Fruit fly (Drosophila melanogaster) whole organism, embryonic: ENCODE measurements around the gene CG1246.

Experiments used
- Asciz ChIP-seq: fragments of 200-800 bp; sonication (Bioruptor generic); optimal IDR thresholded peaks from 2 replicates; lab custom pipeline; 2017; ENCODE audit warnings: missing biosample characterization, mild to moderate bottlenecking, missing genetic modification characterization, missing genetic modification reagents
- CG11696 ChIP-seq: fragments of 200-800 bp; sonication (Bioruptor generic); IDR thresholded peaks from 2 replicates; pipeline ENCODE4 v1.3.6; 2022; ENCODE audit warnings: missing biosample characterization, missing genetic modification characterization
- CG12104 ChIP-seq: fragments of 200-800 bp; sonication (Bioruptor generic); optimal IDR thresholded peaks from 3 replicates; lab custom pipeline; 2016; ENCODE audit warnings: missing biosample characterization, missing genetic modification characterization
- CG12155 ChIP-seq: fragments of 200-800 bp; sonication (Bioruptor generic); optimal IDR thresholded peaks from 3 replicates; lab custom pipeline; 2016; ENCODE audit warnings: missing biosample characterization, missing genetic modification characterization
- CG12942 ChIP-seq: fragments of 200-800 bp; sonication (Bioruptor generic); optimal IDR thresholded peaks from 3 replicates; lab custom pipeline; 2016; ENCODE audit warnings: missing biosample characterization, missing genetic modification characterization
- CG14441 ChIP-seq: fragments of 200-800 bp; sonication (Bioruptor generic); IDR thresholded peaks from 2 replicates; pipeline ENCODE4 v1.3.6; 2022; ENCODE audit warnings: missing biosample characterization, missing genetic modification characterization
- CG14710 ChIP-seq: fragments of 200-800 bp; sonication (Bioruptor generic); optimal IDR thresholded peaks from 3 replicates; lab custom pipeline; 2019; ENCODE audit warnings: missing biosample characterization, mild to moderate bottlenecking, missing genetic modification characterization, moderate library complexity
- CG15073 ChIP-seq: fragments of 200-800 bp; sonication (Bioruptor generic); optimal IDR thresholded peaks from 2 replicates; lab custom pipeline; 2016; ENCODE audit warnings: missing biosample characterization, missing genetic modification characterization
- CG1647 ChIP-seq: fragments of 200-800 bp; sonication (Bioruptor generic); optimal IDR thresholded peaks from 3 replicates; lab custom pipeline; 2016; ENCODE audit warnings: missing biosample characterization, missing genetic modification characterization
- CG17385 ChIP-seq: fragments of 200-800 bp; sonication (Bioruptor generic); optimal IDR thresholded peaks from 3 replicates; lab custom pipeline; 2018; ENCODE audit warnings: missing biosample characterization, mild to moderate bottlenecking, missing genetic modification characterization
- CG17802 ChIP-seq: fragments of 200-800 bp; sonication (Bioruptor generic); optimal IDR thresholded peaks from 2 replicates; lab custom pipeline; 2018; ENCODE audit warnings: missing biosample characterization, mild to moderate bottlenecking, missing genetic modification characterization, moderate library complexity
- CG18011 ChIP-seq: fragments of 200-800 bp; sonication (Bioruptor generic); optimal IDR thresholded peaks from 2 replicates; lab custom pipeline; 2017; ENCODE audit warnings: missing biosample characterization, missing genetic modification characterization, mild to moderate bottlenecking, moderate library complexity, missing genotype
- CG18619 ChIP-seq: fragments of 200-800 bp; sonication (Bioruptor generic); optimal IDR thresholded peaks from 3 replicates; lab custom pipeline; 2017; ENCODE audit warnings: missing biosample characterization, mild to moderate bottlenecking, missing genetic modification characterization
- CG2712 ChIP-seq: fragments of 200-800 bp; optimal IDR thresholded peaks from 3 replicates; lab custom pipeline; 2019; ENCODE audit warnings: missing biosample characterization, mild to moderate bottlenecking, missing genetic modification characterization, moderate library complexity
- CG31388 ChIP-seq: fragments of 200-800 bp; sonication (Bioruptor generic); optimal IDR thresholded peaks from 2 replicates; lab custom pipeline; 2016; ENCODE audit warnings: missing biosample characterization, missing genetic modification characterization
- CG32772 ChIP-seq: fragments of 200-800 bp; sonication (Bioruptor generic); IDR thresholded peaks from 2 replicates; pipeline ENCODE4 v1.3.6; 2022; ENCODE audit warnings: missing biosample characterization, missing genetic modification characterization
- CG3726 ChIP-seq: fragments of 200-800 bp; sonication (Bioruptor generic); IDR thresholded peaks from 3 replicates; pipeline ENCODE4, ENCODE4 v1.3.6; 2022; ENCODE audit warnings: missing biosample characterization, missing genetic modification characterization
- CG3995 ChIP-seq: fragments of 200-800 bp; sonication (Bioruptor generic); optimal IDR thresholded peaks from 3 replicates; lab custom pipeline; 2016; ENCODE audit warnings: missing biosample characterization, missing genetic modification characterization
- CG4820 ChIP-seq: fragments of 200-800 bp; sonication (Bioruptor generic); optimal IDR thresholded peaks from 3 replicates; lab custom pipeline; 2016; ENCODE audit warnings: missing biosample characterization, missing genetic modification characterization
- CG4854 ChIP-seq: fragments of 200-800 bp; sonication (Bioruptor generic); optimal IDR thresholded peaks from 2 replicates; lab custom pipeline; 2016; ENCODE audit warnings: missing biosample characterization, missing genetic modification characterization, inconsistent platforms
- CG6272 ChIP-seq: fragments of 200-800 bp; sonication (Bioruptor generic); IDR thresholded peaks from 2 replicates; pipeline ENCODE4 v1.3.6; 2022; ENCODE audit warnings: missing biosample characterization, missing genetic modification characterization
- CG9609 ChIP-seq: fragments of 200-800 bp; sonication (Bioruptor generic); optimal IDR thresholded peaks from 3 replicates; lab custom pipeline; 2016; ENCODE audit warnings: missing biosample characterization, missing genetic modification characterization
- CG9727 ChIP-seq: fragments of 200-800 bp; sonication (Bioruptor generic); optimal IDR thresholded peaks from 3 replicates; lab custom pipeline; 2017; ENCODE audit warnings: missing biosample characterization, mild to moderate bottlenecking, missing genetic modification characterization
- Dfd ChIP-seq, 2 experiments: fragments of >200 bp; optimal IDR thresholded peaks; 2 replicates each; lab custom pipeline; 2017; ENCODE audit warnings: missing biosample characterization in 2 of 2, missing genetic modification characterization in 2 of 2
- Dref ChIP-seq: fragments of 200-800 bp; sonication (Bioruptor generic); IDR thresholded peaks from 2 replicates; pipeline ENCODE4 v1.3.6; 2022; ENCODE audit warnings: missing biosample characterization, missing genetic modification characterization
- Hand ChIP-seq: fragments of 200-800 bp; sonication (Bioruptor generic); optimal IDR thresholded peaks from 2 replicates; lab custom pipeline; 2017; ENCODE audit warnings: mild to moderate bottlenecking, missing biosample characterization, missing genetic modification reagents, missing genetic modification characterization
- Hey ChIP-seq: fragments of 200-800 bp; sonication (Bioruptor generic); optimal IDR thresholded peaks from 3 replicates; lab custom pipeline; 2018; ENCODE audit warnings: missing biosample characterization, mild to moderate bottlenecking, missing genetic modification characterization
- Hmx ChIP-seq: fragments of 200-800 bp; sonication (Bioruptor generic); optimal IDR thresholded peaks from 2 replicates; lab custom pipeline; 2016; ENCODE audit warnings: missing biosample characterization, missing genetic modification characterization
- Neu2 ChIP-seq: fragments of 200-800 bp; sonication (Bioruptor generic); optimal IDR thresholded peaks from 3 replicates; lab custom pipeline; 2016; ENCODE audit warnings: missing biosample characterization, missing genetic modification characterization, borderline replicate concordance
- Scr ChIP-seq: fragments of 200-800 bp; sonication (Bioruptor generic); IDR thresholded peaks from 2 replicates; pipeline ENCODE4 v1.3.6; 2022; ENCODE audit warnings: missing biosample characterization, missing genetic modification characterization; ENCODE audit not compliant: partially characterized antibody
- Six4 ChIP-seq: fragments of 200-800 bp; sonication (Bioruptor generic); optimal IDR thresholded peaks from 2 replicates; lab custom pipeline; 2016; ENCODE audit warnings: missing biosample characterization, missing genetic modification characterization
- Sox102F ChIP-seq: fragments of 200-800 bp; sonication (Bioruptor generic); optimal IDR thresholded peaks from 2 replicates; lab custom pipeline; 2018; ENCODE audit warnings: missing biosample characterization, mild to moderate bottlenecking, missing genetic modification characterization, moderate library complexity
- Sry-δ ChIP-seq: fragments of 200-800 bp; sonication (Bioruptor generic); optimal IDR thresholded peaks from 2 replicates; lab custom pipeline; 2016; ENCODE audit warnings: missing biosample characterization, missing genetic modification characterization
- YL-1 ChIP-seq: fragments of 200-800 bp; sonication (Bioruptor generic); optimal IDR thresholded peaks from 3 replicates; lab custom pipeline; 2017; ENCODE audit warnings: missing biosample characterization, mild to moderate bottlenecking, missing genetic modification characterization
- ash1 ChIP-seq: fragments of 200-800 bp; sonication (Bioruptor generic); optimal IDR thresholded peaks from 2 replicates; lab custom pipeline; 2018; ENCODE audit warnings: missing biosample characterization, mild to moderate bottlenecking, missing genetic modification characterization
- chif ChIP-seq, 2 experiments: fragments of 200-800 bp; sonication (Bioruptor generic); optimal IDR thresholded peaks; 3 replicates each; lab custom pipeline; 2016; ENCODE audit warnings: missing biosample characterization in 2 of 2, missing genetic modification characterization in 2 of 2
- corto ChIP-seq: fragments of 200-800 bp; sonication (Bioruptor generic); optimal IDR thresholded peaks from 2 replicates; lab custom pipeline; 2016; ENCODE audit warnings: missing biosample characterization, mild to moderate bottlenecking, missing genetic modification characterization, moderate library complexity
- esg ChIP-seq: fragments of 200-800 bp; sonication (Bioruptor generic); conservative IDR thresholded peaks from 2 replicates; pipeline ENCODE4 v1.3.6; 2022; ENCODE audit warnings: missing biosample characterization, missing genetic modification characterization
- eyg ChIP-seq: fragments of 200-800 bp; sonication (Bioruptor generic); optimal IDR thresholded peaks from 3 replicates; lab custom pipeline; 2016; ENCODE audit warnings: missing biosample characterization, missing genetic modification characterization
- gcm2 ChIP-seq: fragments of 200-800 bp; sonication (Bioruptor generic); optimal IDR thresholded peaks from 2 replicates; lab custom pipeline; 2016; ENCODE audit warnings: missing biosample characterization, missing genetic modification characterization
- hth ChIP-seq: fragments of >200 bp; optimal IDR thresholded peaks from 2 replicates; lab custom pipeline; 2017; ENCODE audit warnings: inconsistent platforms
- ind ChIP-seq: fragments of 200-800 bp; sonication (Bioruptor generic); optimal IDR thresholded peaks from 3 replicates; lab custom pipeline; 2016; ENCODE audit warnings: missing biosample characterization, missing genetic modification characterization
- knrl ChIP-seq: fragments of 200-800 bp; sonication (Bioruptor generic); IDR thresholded peaks from 3 replicates; pipeline ENCODE4 v1.3.6; 2022; ENCODE audit warnings: missing biosample characterization, missing genetic modification characterization; ENCODE audit not compliant: partially characterized antibody
- nmo ChIP-seq: fragments of 200-800 bp; sonication (Bioruptor generic); optimal IDR thresholded peaks from 2 replicates; lab custom pipeline; 2018; ENCODE audit warnings: missing biosample characterization, mild to moderate bottlenecking, missing genetic modification characterization, moderate library complexity
- pb ChIP-seq: fragments of 200-800 bp; sonication (Bioruptor generic); optimal IDR thresholded peaks from 3 replicates; lab custom pipeline; 2016; ENCODE audit warnings: missing biosample characterization, missing genetic modification characterization
- stc ChIP-seq: fragments of 200-800 bp; sonication (Bioruptor generic); IDR thresholded peaks from 2 replicates; pipeline ENCODE4 v1.3.6; 2022; ENCODE audit warnings: missing biosample characterization, missing genetic modification characterization
- tx ChIP-seq: fragments of 200-800 bp; sonication (Bioruptor generic); optimal IDR thresholded peaks from 2 replicates; lab custom pipeline; 2016; ENCODE audit warnings: missing biosample characterization, missing genetic modification characterization
- usp ChIP-seq: fragments of >200 bp; optimal IDR thresholded peaks from 2 replicates; lab custom pipeline; 2017; ENCODE audit warnings: missing biosample characterization, missing genetic modification characterization
- zen ChIP-seq: fragments of 200-800 bp; sonication (Bioruptor generic); optimal IDR thresholded peaks from 3 replicates; lab custom pipeline; 2018; ENCODE audit warnings: missing biosample characterization, mild to moderate bottlenecking, missing genetic modification characterization, moderate library complexity

CG1246 gene

dm6 chr3L:2634929-2635799 lies 12.7 kb upstream of the CG1246 start (continued):
- TF ChIP-seq nmo (GFP tag; lab: Kevin White, UChicago) (peak; percentile 67), CG3995 (GFP tag; lab: Kevin White, UChicago) (peak; percentile 67), CG15073 (no peak), corto (GFP tag; lab: Kevin White, UChicago) (peak; percentile 82), pb (GFP tag; lab: Kevin White, UChicago) (peak; percentile 84), CG18619 (peak; percentile 86), usp (GFP tag; lab: Kevin White, UChicago) (no peak), Dref (GFP tag; lab: Robert Waterston, UW) (peak; percentile 95), CG17385 (GFP tag; lab: Kevin White, UChicago) (peak; percentile 94), CG12155 (peak; percentile 63), ash1 (GFP tag; lab: Kevin White, UChicago) (peak; percentile 90), chif (GFP tag; optimal IDR thresholded peaks at IDR 0.05; lab: Kevin White, UChicago) (peak; percentile 66 to 68), CG32772 (peak; percentile 56; the same call in 1 of the 2 replicates), CG6272 (GFP tag; lab: Robert Waterston, UW) (no peak), CG31388 (no peak), Hmx (GFP tag; lab: Kevin White, UChicago) (no peak), CG18011 (peak; percentile 63), Neu2 (GFP tag; lab: Kevin White, UChicago) (peak; percentile 32), hth (lab: Kevin White, UChicago) (no peak), CG11696 (GFP tag; lab: Robert Waterston, UW) (peak; percentile 70), knrl (peak; percentile 67; the same call in 2 of the 3 replicates), eyg (GFP tag; lab: Kevin White, UChicago) (peak; percentile 82), Sox102F (GFP tag; lab: Kevin White, UChicago) (peak; percentile 11), Sry-δ (GFP tag; lab: Kevin White, UChicago) (peak; percentile 86), Hey (tag; lab: Kevin White, UChicago) (peak; percentile 87), CG4820 (GFP tag; lab: Kevin White, UChicago) (peak; percentile 40), Dfd (GFP tag; optimal IDR thresholded peaks at IDR 0.05; lab: Kevin White, UChicago) (no peak), YL-1 (peak; percentile 96), Six4 (GFP tag; lab: Kevin White, UChicago) (peak; percentile 69), Asciz (GFP tag; lab: Kevin White, UChicago) (peak; percentile 74), CG2712 (tag; lab: Kevin White, UChicago) (peak; percentile 64), stc (GFP tag; lab: Robert Waterston, UW) (peak; percentile 77), CG17802 (tag; lab: Kevin White, UChicago) (peak; percentile 54), CG1647 (peak; percentile 61), CG12104 (GFP tag; lab: Kevin White, UChicago) (peak; percentile 91), CG12942 (GFP tag; lab: Kevin White, UChicago) (peak; percentile 55), tx (GFP tag; lab: Kevin White, UChicago) (peak; percentile 55), CG14441 (GFP tag; lab: Robert Waterston, UW) (peak; percentile 68), esg (no peak), CG14710 (tag; lab: Kevin White, UChicago) (peak; percentile 78), zen (tag; lab: Kevin White, UChicago) (peak; percentile 75), Scr (peak; percentile 78), CG3726 (GFP tag; lab: Robert Waterston, UW) (no peak), CG9727 (peak; percentile 93), CG9609 (GFP tag; lab: Kevin White, UChicago) (peak; percentile 68), Hand (GFP tag; lab: Kevin White, UChicago) (peak; percentile 87), gcm2 (GFP tag; lab: Kevin White, UChicago) (peak; percentile 81), ind (GFP tag; lab: Kevin White, UChicago) (peak; percentile 51), CG4854 (GFP tag; lab: Kevin White, UChicago) (peak; percentile 71)
